Worm (Caenorhabditis elegans) whole organism, L2 larva: ENCODE data around the gene pat-9.

Experiments
- elt-3 ChIP-seq: sonication (generic microtip); optimal IDR thresholded peaks from 2 replicates; lab custom pipeline; 2017; ENCODE audit warnings: missing biosample characterization, missing genetic modification characterization
- nhr-11 ChIP-seq: fragments of 150-350 bp; optimal IDR thresholded peaks from 2 replicates; lab custom pipeline; 2014; ENCODE audit warnings: missing biosample characterization, missing genetic modification characterization
- nhr-21 ChIP-seq: fragments of 150-350 bp; optimal IDR thresholded peaks from 2 replicates; lab custom pipeline; 2014; ENCODE audit warnings: missing biosample characterization, missing genetic modification characterization
- unc-39 ChIP-seq: fragments of 150-350 bp; optimal IDR thresholded peaks from 2 replicates; lab custom pipeline; 2014; ENCODE audit warnings: missing biosample characterization, missing genetic modification characterization

DNA sequence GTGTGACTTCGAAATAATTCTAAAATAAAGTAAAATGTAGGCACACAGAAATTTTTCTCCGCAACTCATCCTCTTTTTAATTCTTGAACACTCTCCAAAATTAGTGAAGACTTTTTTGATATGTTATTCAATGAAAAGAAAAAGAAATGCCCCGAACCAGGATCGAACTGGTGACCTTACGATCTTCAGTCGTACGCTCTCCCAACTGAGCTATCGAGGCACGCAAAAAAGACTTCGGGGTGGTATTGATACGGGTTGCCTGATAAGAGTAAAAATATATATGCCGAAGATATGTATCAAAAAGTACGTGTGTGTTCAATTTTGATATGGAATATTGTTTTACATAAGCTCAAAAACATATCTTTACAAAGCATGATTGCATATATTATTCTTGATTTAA, 33.7 kb upstream of the pat-9 start:
- TF ChIP-seq unc-39 (tag; lab: Kevin White, UChicago) (no peak), elt-3 (tag; lab: Kevin White, UChicago) (no peak), nhr-11 (tag; lab: Kevin White, UChicago) (no peak), nhr-21 (tag; lab: Kevin White, UChicago) (no peak)
